Worm (Caenorhabditis elegans) whole organism, L1 larva: ENCODE data around the gene unc-85.

Experiments used
- C04F5.9 ChIP-seq: sonication (generic microtip); optimal IDR thresholded peaks from 2 replicates; lab custom pipeline; 2016; ENCODE audit warnings: missing genetic modification characterization, missing compliant biosample characterization
- C16A3.4 ChIP-seq: fragments of 150-350 bp; optimal IDR thresholded peaks from 2 replicates; lab custom pipeline; 2014; ENCODE audit warnings: missing biosample characterization, missing genetic modification characterization
- C34B4.2 ChIP-seq: sonication (generic microtip); optimal IDR thresholded peaks from 2 replicates; lab custom pipeline; 2017; ENCODE audit warnings: mild to moderate bottlenecking, missing genetic modification characterization, missing compliant biosample characterization
- Y116A8C.19 ChIP-seq: sonication (generic microtip); optimal IDR thresholded peaks from 2 replicates; lab custom pipeline; 2016; ENCODE audit warnings: missing compliant biosample characterization, missing genetic modification characterization, borderline replicate concordance
- alr-1 ChIP-seq: fragments of 200-800 bp; sonication (Bioruptor generic); optimal IDR thresholded peaks from 2 replicates; lab custom pipeline; 2018; ENCODE audit warnings: borderline replicate concordance, mild to moderate bottlenecking, missing genetic modification characterization, missing compliant biosample characterization
- aly-2 ChIP-seq: fragments of 150-350 bp; optimal IDR thresholded peaks from 2 replicates; lab custom pipeline; 2014; ENCODE audit warnings: missing biosample characterization, missing genetic modification characterization
- ama-1 ChIP-seq: fragments of 150-350 bp; optimal IDR thresholded peaks from 2 replicates; lab custom pipeline; 2014
- blmp-1 ChIP-seq: fragments of 150-350 bp; optimal IDR thresholded peaks from 2 replicates; lab custom pipeline; 2014; ENCODE audit warnings: missing biosample characterization, missing genetic modification characterization
- ceh-63 ChIP-seq: fragments of 200-800 bp; sonication (Bioruptor generic); optimal IDR thresholded peaks from 2 replicates; lab custom pipeline; 2018; ENCODE audit warnings: mild to moderate bottlenecking, missing genetic modification characterization, missing compliant biosample characterization
- ceh-8 ChIP-seq: fragments of 200-800 bp; sonication (Bioruptor generic); optimal IDR thresholded peaks from 2 replicates; lab custom pipeline; 2018; ENCODE audit warnings: mild to moderate bottlenecking, missing genetic modification characterization, moderate library complexity, missing compliant biosample characterization
- ceh-88 ChIP-seq: fragments of 200-800 bp; sonication (Bioruptor generic); IDR thresholded peaks from 2 replicates; pipeline ENCODE4 v1.3.6; 2022; ENCODE audit warnings: missing genetic modification characterization, missing compliant biosample characterization
- ces-1 ChIP-seq: fragments of 150-350 bp; optimal IDR thresholded peaks from 2 replicates; lab custom pipeline; 2014; ENCODE audit warnings: missing biosample characterization, missing genetic modification reagents, missing genetic modification characterization
- dpl-1 ChIP-seq, 3 experiments: fragments of 150-350 bp in 2 of 3; sonication (generic microtip) in 1 of 3; optimal IDR thresholded peaks; 2 replicates each; lab custom pipeline; 2014 to 2017; ENCODE audit warnings: missing biosample characterization in 3 of 3, missing genetic modification characterization in 3 of 3, missing genetic modification reagents in 3 of 3
- dsc-1 ChIP-seq: sonication (generic microtip); optimal IDR thresholded peaks from 2 replicates; lab custom pipeline; 2016; ENCODE audit warnings: mild to moderate bottlenecking, missing genetic modification characterization, missing compliant biosample characterization
- efl-1 ChIP-seq, 4 experiments: fragments of 150-350 bp; optimal IDR thresholded peaks in 3 of 4; peaks in 1 of 4; 1 replicate in 1 of 4; 2 replicates in 3 of 4; lab custom pipeline; 2014; ENCODE audit warnings: missing biosample characterization in 2 of 4, missing genetic modification characterization in 2 of 4, missing genetic modification reagents in 2 of 4
- efl-3 ChIP-seq: fragments of 200-800 bp; sonication (Bioruptor generic); optimal IDR thresholded peaks from 2 replicates; lab custom pipeline; 2018; ENCODE audit warnings: mild to moderate bottlenecking, missing genetic modification characterization, missing compliant biosample characterization
- egl-27 ChIP-seq, 2 experiments: fragments of 150-350 bp in 1 of 2; sonication (generic microtip); optimal IDR thresholded peaks; 3 replicates each; lab custom pipeline; 2017 to 2018; ENCODE audit warnings: missing biosample characterization in 2 of 2, missing genetic modification characterization in 2 of 2, missing genetic modification reagents in 2 of 2
- elt-2 ChIP-seq: sonication (generic microtip); optimal IDR thresholded peaks from 2 replicates; lab custom pipeline; 2016; ENCODE audit warnings: missing genetic modification characterization, mild to moderate bottlenecking, inconsistent platforms, missing compliant biosample characterization, missing genetic modification reagents
- elt-3 ChIP-seq, 6 experiments: fragments of 150-350 bp in 1 of 6; sonication (generic microtip); optimal IDR thresholded peaks; 2 replicates each; lab custom pipeline; 2017 to 2018; ENCODE audit warnings: missing biosample characterization in 6 of 6, missing genetic modification characterization in 6 of 6, inconsistent platforms in 1 of 6
- fkh-8 ChIP-seq: sonication (generic microtip); optimal IDR thresholded peaks from 2 replicates; lab custom pipeline; 2016; ENCODE audit warnings: mild to moderate bottlenecking, missing genetic modification characterization, missing compliant biosample characterization
- grh-1 ChIP-seq: fragments of 200-800 bp; sonication (Bioruptor generic); IDR thresholded peaks from 2 replicates; pipeline ENCODE4 v1.3.6; 2022; ENCODE audit warnings: missing genetic modification reagents, missing genetic modification characterization, missing compliant biosample characterization
- hlh-17 ChIP-seq: fragments of 200-800 bp; sonication (Bioruptor generic); optimal IDR thresholded peaks from 2 replicates; lab custom pipeline; 2018; ENCODE audit warnings: missing genetic modification characterization, mild to moderate bottlenecking, missing compliant biosample characterization, moderate library complexity, borderline replicate concordance
- lin-13 ChIP-seq: fragments of 150-350 bp; optimal IDR thresholded peaks from 2 replicates; lab custom pipeline; 2014; ENCODE audit warnings: missing biosample characterization, missing genetic modification reagents, missing genetic modification characterization
- lin-14 ChIP-seq: fragments of 200-800 bp; sonication (Bioruptor generic); optimal IDR thresholded peaks from 2 replicates; lab custom pipeline; 2018; ENCODE audit warnings: mild to moderate bottlenecking, missing genetic modification characterization, moderate library complexity, missing compliant biosample characterization
- lin-35 ChIP-seq, 2 experiments: fragments of 150-350 bp; optimal IDR thresholded peaks; 2 replicates each; lab custom pipeline; 2014; ENCODE audit warnings: missing biosample characterization in 2 of 2, missing genetic modification characterization in 2 of 2, missing genetic modification reagents in 2 of 2
- lin-39 ChIP-seq: fragments of 150-350 bp; optimal IDR thresholded peaks from 2 replicates; lab custom pipeline; 2014; ENCODE audit warnings: missing biosample characterization, missing genetic modification reagents, missing genetic modification characterization
- lir-3 ChIP-seq: sonication (generic microtip); optimal IDR thresholded peaks from 2 replicates; lab custom pipeline; 2016; ENCODE audit warnings: mild to moderate bottlenecking, missing genetic modification characterization, moderate library complexity, missing compliant biosample characterization; ENCODE audit not compliant: poor library complexity
- lsy-2 ChIP-seq, 2 experiments: fragments of 150-350 bp; optimal IDR thresholded peaks; 2 replicates each; lab custom pipeline; 2014; ENCODE audit warnings: missing biosample characterization in 2 of 2, missing genetic modification characterization in 2 of 2
- mab-9 ChIP-seq: fragments of 200-800 bp; sonication (Bioruptor generic); IDR thresholded peaks from 2 replicates; pipeline ENCODE4 v1.3.6; 2022; ENCODE audit warnings: missing genetic modification reagents, missing genetic modification characterization, missing compliant biosample characterization
- mdl-1 ChIP-seq, 2 experiments: fragments of 150-350 bp; optimal IDR thresholded peaks; 2 replicates each; lab custom pipeline; 2014 to 2017; ENCODE audit warnings: missing biosample characterization in 2 of 2, missing genetic modification characterization in 2 of 2, inconsistent platforms in 1 of 2
- nhr-11 ChIP-seq: fragments of 150-350 bp; optimal IDR thresholded peaks from 2 replicates; lab custom pipeline; 2014; ENCODE audit warnings: missing biosample characterization, missing genetic modification characterization
- nhr-12 ChIP-seq: sonication (generic microtip); optimal IDR thresholded peaks from 2 replicates; lab custom pipeline; 2017; ENCODE audit warnings: missing biosample characterization, missing genetic modification characterization
- nhr-19 ChIP-seq: fragments of 200-800 bp; sonication (Bioruptor generic); conservative IDR thresholded peaks from 2 replicates; pipeline ENCODE4 v1.3.6; 2022; ENCODE audit warnings: missing genetic modification characterization, missing compliant biosample characterization
- nhr-20 ChIP-seq: sonication (generic microtip); optimal IDR thresholded peaks from 2 replicates; lab custom pipeline; 2016; ENCODE audit warnings: mild to moderate bottlenecking, missing genetic modification characterization, missing compliant biosample characterization
- nhr-71 ChIP-seq: sonication (generic microtip); optimal IDR thresholded peaks from 2 replicates; lab custom pipeline; 2016; ENCODE audit warnings: mild to moderate bottlenecking, missing genetic modification characterization, moderate library complexity, missing compliant biosample characterization
- nhr-77 ChIP-seq: fragments of 150-350 bp; optimal IDR thresholded peaks from 2 replicates; lab custom pipeline; 2014; ENCODE audit warnings: missing biosample characterization, missing genetic modification characterization
- pag-3 ChIP-seq: sonication (generic microtip); optimal IDR thresholded peaks from 2 replicates; lab custom pipeline; 2017; ENCODE audit warnings: missing genetic modification characterization, mild to moderate bottlenecking, missing compliant biosample characterization, antibody characterized with exemption, borderline replicate concordance; ENCODE audit not compliant: insufficient read depth
- pax-3 ChIP-seq: fragments of 200-800 bp; sonication (Bioruptor generic); optimal IDR thresholded peaks from 2 replicates; lab custom pipeline; 2018; ENCODE audit warnings: mild to moderate bottlenecking, missing genetic modification characterization, moderate library complexity, missing compliant biosample characterization
- rnt-1 ChIP-seq: sonication (generic microtip); optimal IDR thresholded peaks from 2 replicates; lab custom pipeline; 2016; ENCODE audit warnings: mild to moderate bottlenecking, missing genetic modification characterization, moderate library complexity, missing compliant biosample characterization
- skn-1 ChIP-seq: fragments of 150-350 bp; optimal IDR thresholded peaks from 2 replicates; lab custom pipeline; 2014; ENCODE audit warnings: missing biosample characterization, missing genetic modification characterization
- snu-23 ChIP-seq: sonication (generic microtip); optimal IDR thresholded peaks from 2 replicates; lab custom pipeline; 2016; ENCODE audit warnings: missing genetic modification characterization, missing compliant biosample characterization
- swsn-7 ChIP-seq: sonication (generic microtip); optimal IDR thresholded peaks from 2 replicates; lab custom pipeline; 2016; ENCODE audit warnings: missing genetic modification characterization, missing compliant biosample characterization
- unc-30 ChIP-seq: sonication (generic microtip); optimal IDR thresholded peaks from 2 replicates; lab custom pipeline; 2017; ENCODE audit warnings: missing biosample characterization, missing genetic modification characterization
- unc-62 ChIP-seq: fragments of 150-350 bp; optimal IDR thresholded peaks from 2 replicates; lab custom pipeline; 2014; ENCODE audit warnings: missing biosample characterization, missing genetic modification reagents, missing genetic modification characterization
- vab-15 ChIP-seq: sonication (generic microtip); optimal IDR thresholded peaks from 2 replicates; lab custom pipeline; 2017; ENCODE audit warnings: missing genotype, mild to moderate bottlenecking, missing genetic modification characterization, missing compliant biosample characterization
- ztf-4 ChIP-seq: fragments of 150-350 bp; optimal IDR thresholded peaks from 2 replicates; lab custom pipeline; 2014; ENCODE audit warnings: missing biosample characterization, missing genetic modification characterization

Gene unc-85

DNA sequence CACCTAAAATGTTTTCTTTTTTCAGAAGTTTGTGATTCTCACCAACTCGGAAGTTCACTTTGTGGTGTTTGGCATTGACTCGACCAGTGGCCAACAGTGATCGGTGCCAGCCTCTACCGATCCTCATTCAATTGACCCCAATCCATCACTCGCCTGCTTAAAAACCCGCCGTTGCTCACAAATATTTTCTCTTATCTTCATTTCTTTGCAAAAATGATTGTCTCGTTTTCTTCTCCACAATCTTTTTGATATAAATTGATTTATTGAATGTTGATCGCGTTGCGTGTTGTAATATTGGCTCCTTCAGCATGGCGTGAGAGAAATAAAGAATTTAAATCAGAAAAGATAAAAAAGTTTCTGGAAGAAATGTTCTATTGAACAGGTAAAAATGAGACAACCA lies 34.7 kb downstream of the unc-85 start:
- TF ChIP-seq lsy-2 (tag; optimal IDR thresholded peaks at IDR 0.05; lab: Kevin White, UChicago) (peak; percentile 19 to 20), pag-3 (tag; lab: Kevin White, UChicago) (peak; percentile 58), C34B4.2 (no peak), rnt-1 (tag; lab: Kevin White, UChicago) (peak; percentile 38), snu-23 (GFP tag; lab: Kevin White, UChicago) (peak; percentile 19), nhr-71 (tag; lab: Kevin White, UChicago) (peak; percentile 65), nhr-20 (tag; lab: Kevin White, UChicago) (no peak), nhr-12 (no peak), ceh-88 (no peak), efl-1 (optimal IDR thresholded peaks at IDR 0.05; lab: Kevin White, UChicago) (peak in 1 of 2 experiments; percentile 12), efl-1 (GFP tag; optimal IDR thresholded peaks at IDR 0.05 in 1 of 2; lab: Kevin White, UChicago) (peak in 1 of 2 experiments; percentile 82), lin-14 (peak; percentile 60)

DNA sequence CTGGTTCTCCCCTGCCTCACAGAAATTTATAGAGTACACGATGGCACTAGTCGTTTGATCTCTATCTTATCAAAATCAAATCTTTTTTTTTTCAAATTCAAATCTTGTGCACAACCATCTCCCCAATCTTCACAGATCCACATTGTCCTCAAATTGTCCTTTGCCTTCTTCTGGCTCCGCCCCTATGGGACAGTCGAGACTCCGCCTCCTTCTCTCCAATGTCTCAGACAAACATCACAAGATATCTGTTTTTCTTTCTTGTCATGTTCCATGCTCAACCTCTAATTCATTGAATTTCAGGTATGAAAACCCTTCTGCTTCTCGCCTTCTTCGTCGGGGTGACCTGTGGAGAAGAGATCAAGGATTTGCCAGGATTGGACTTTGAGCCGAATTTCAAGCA lies 35.5 kb downstream of the unc-85 start, which contains the start of gene ctsa-1.1:
ctsa-1.1 (plus strand) TSS at position 301 of the 400 bp plus-strand sequence.
- peak; percentile 8 for TF ChIP-seq rnt-1 (tag; lab: Kevin White, UChicago)
- no peak for TF ChIP-seq grh-1

DNA sequence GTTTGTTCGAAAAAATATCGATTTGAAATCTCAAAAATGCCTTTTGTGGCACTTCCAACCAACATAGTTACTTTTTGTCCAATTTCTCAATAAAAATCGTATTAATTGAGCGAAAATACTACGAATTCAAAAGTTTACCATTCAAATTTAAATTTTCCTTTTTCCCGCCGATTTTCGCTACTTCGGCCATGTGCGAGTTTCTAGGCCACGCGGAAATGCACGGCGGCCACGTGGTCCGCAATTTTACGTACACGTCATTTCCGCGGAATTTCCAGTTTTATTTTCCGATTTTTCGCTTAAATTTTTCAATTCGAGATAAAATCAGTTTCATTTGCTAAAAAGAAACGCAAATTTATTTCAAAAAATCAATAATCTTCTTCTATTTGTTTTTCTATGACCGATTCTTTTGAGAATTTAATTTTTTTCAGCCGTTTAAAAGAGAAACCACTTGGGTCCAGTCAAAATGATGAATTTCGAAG lies 38.2 kb downstream of the unc-85 start, which contains the start of gene eas-1:
eas-1 (plus strand) TSS at position 429 of the 479 bp plus-strand sequence.
- TF ChIP-seq fkh-8 (tag; lab: Kevin White, UChicago) (peak; percentile 82), Y116A8C.19 (tag; lab: Kevin White, UChicago) (peak; percentile 52), pax-3 (tag; lab: Kevin White, UChicago) (peak; percentile 87), skn-1 (tag; lab: Kevin White, UChicago) (peak; percentile 78), egl-27 (tag; optimal IDR thresholded peaks at IDR 0.05; lab: Kevin White, UChicago) (no peak), nhr-12 (no peak), C16A3.4 (tag; lab: Kevin White, UChicago) (peak; percentile 71), dpl-1 (GFP tag; optimal IDR thresholded peaks at IDR 0.05; lab: Kevin White, UChicago) (peak; percentile 92 to 96 (median 95)), swsn-7 (peak; percentile 79), alr-1 (no peak), C34B4.2 (no peak), mab-9 (GFP tag; lab: Robert Waterston, UW) (peak; percentile 69), elt-3 (tag; optimal IDR thresholded peaks at IDR 0.05; lab: Kevin White, UChicago) (peak in 3 of 6 experiments; percentile 1 to 79 (median 19)), ceh-88 (peak; percentile 57; the same call in 1 of the 2 replicates), lin-13 (GFP tag; lab: Kevin White, UChicago) (peak; percentile 37), C04F5.9 (peak; percentile 78), nhr-77 (tag; lab: Kevin White, UChicago) (no peak), lin-14 (peak; percentile 83), unc-30 (tag; lab: Kevin White, UChicago) (no peak), nhr-71 (tag; lab: Kevin White, UChicago) (peak; percentile 91), elt-2 (tag; lab: Kevin White, UChicago) (peak; percentile 91), rnt-1 (tag; lab: Kevin White, UChicago) (peak; percentile 98), hlh-17 (GFP tag; lab: Kevin White, UChicago) (no peak), nhr-19 (GFP tag; lab: Robert Waterston, UW) (peak; percentile 82), ama-1 (lab: Kevin White, UChicago) (no peak), nhr-11 (no peak), unc-62 (no peak), lir-3 (tag; lab: Kevin White, UChicago) (peak; percentile 95), aly-2 (no peak), ceh-63 (GFP tag; lab: Kevin White, UChicago) (no peak), vab-15 (peak; percentile 57), dsc-1 (tag; lab: Kevin White, UChicago) (peak; percentile 86), lin-35 (GFP tag; optimal IDR thresholded peaks at IDR 0.05; lab: Kevin White, UChicago) (peak; percentile 96 to 97), ztf-4 (no peak), lin-39 (tag; lab: Kevin White, UChicago) (peak; percentile 35), efl-3 (peak; percentile 29), blmp-1 (tag; lab: Kevin White, UChicago) (peak; percentile 73), ces-1 (GFP tag; lab: Kevin White, UChicago) (no peak), mdl-1 (tag; optimal IDR thresholded peaks at IDR 0.05; lab: Kevin White, UChicago) (peak; percentile 20 to 88), ceh-8 (GFP tag; lab: Kevin White, UChicago) (peak; percentile 63)
